Worm (Caenorhabditis elegans) whole organism, L4 larva: Measurements from ENCODE around the gene B0280.2.

Experiments
- D1046.2 ChIP-seq: fragments of 200-800 bp; sonication (Bioruptor generic); IDR thresholded peaks from 2 replicates; pipeline ENCODE4 v1.3.6; 2022; ENCODE audit warnings: missing genetic modification characterization, missing compliant biosample characterization
- F10B5.3 ChIP-seq: sonication (generic microtip); optimal IDR thresholded peaks from 2 replicates; lab custom pipeline; 2016; ENCODE audit warnings: mild to moderate bottlenecking, missing genetic modification characterization, missing compliant biosample characterization
- T26A8.4 ChIP-seq: fragments of 200-800 bp; sonication (Bioruptor generic); IDR thresholded peaks from 2 replicates; pipeline ENCODE4 v1.3.6; 2022; ENCODE audit warnings: missing genetic modification characterization, missing compliant biosample characterization
- Y105C5A.15 ChIP-seq: fragments of 200-800 bp; sonication (Bioruptor generic); IDR thresholded peaks from 2 replicates; pipeline ENCODE4 v1.3.6; 2022; ENCODE audit warnings: missing genetic modification characterization, missing compliant biosample characterization
- Y75B8A.6 ChIP-seq: fragments of 200-800 bp; sonication (Bioruptor generic); IDR thresholded peaks from 2 replicates; pipeline ENCODE4 v1.3.6; 2022; ENCODE audit warnings: missing genetic modification reagents, missing genetic modification characterization, missing compliant biosample characterization
- ZK546.5 ChIP-seq, 2 experiments: sonication (generic microtip); optimal IDR thresholded peaks; 2 replicates each; lab custom pipeline; 2017; ENCODE audit warnings: missing biosample characterization in 2 of 2, missing genetic modification characterization in 2 of 2
- ceh-32 ChIP-seq: sonication (generic microtip); optimal IDR thresholded peaks from 2 replicates; lab custom pipeline; 2016; ENCODE audit warnings: mild to moderate bottlenecking, missing genetic modification characterization, missing compliant biosample characterization; ENCODE audit not compliant: poor library complexity
- ceh-44 ChIP-seq: fragments of 200-800 bp; sonication (Bioruptor generic); IDR thresholded peaks from 2 replicates; pipeline ENCODE4 v1.3.6; 2022; ENCODE audit warnings: missing genetic modification reagents, missing genetic modification characterization, missing compliant biosample characterization
- ceh-62 ChIP-seq: sonication (generic microtip); optimal IDR thresholded peaks from 2 replicates; lab custom pipeline; 2017; ENCODE audit warnings: missing biosample characterization, missing genetic modification characterization
- ceh-82 ChIP-seq: sonication (generic microtip); optimal IDR thresholded peaks from 2 replicates; lab custom pipeline; 2017; ENCODE audit warnings: missing biosample characterization, missing genetic modification characterization
- daf-12 ChIP-seq: fragments of 150-350 bp; optimal IDR thresholded peaks from 2 replicates; lab custom pipeline; 2014; ENCODE audit warnings: missing biosample characterization, missing genetic modification reagents, missing genetic modification characterization
- daf-16 ChIP-seq, 3 experiments: sonication (generic microtip); optimal IDR thresholded peaks; 2 replicates each; lab custom pipeline; 2016 to 2017; ENCODE audit warnings: missing genetic modification characterization in 3 of 3, missing genetic modification reagents in 3 of 3, mild to moderate bottlenecking in 2 of 3, missing compliant biosample characterization in 2 of 3, missing biosample characterization in 1 of 3, moderate library complexity in 1 of 3
- daf-19 ChIP-seq: fragments of 200-800 bp; sonication (Bioruptor generic); conservative IDR thresholded peaks from 2 replicates; pipeline ENCODE4 v1.3.6; 2022; ENCODE audit warnings: missing genetic modification characterization, missing compliant biosample characterization
- daf-8 ChIP-seq: fragments of 200-800 bp; sonication (Bioruptor generic); IDR thresholded peaks from 2 replicates; pipeline ENCODE4 v1.3.6; 2022; ENCODE audit warnings: missing genetic modification characterization, missing compliant biosample characterization
- dmd-6 ChIP-seq: fragments of 200-800 bp; sonication (Bioruptor generic); IDR thresholded peaks from 2 replicates; pipeline ENCODE4 v1.3.6; 2022; ENCODE audit warnings: missing genetic modification reagents, missing genetic modification characterization, missing compliant biosample characterization
- dmd-9 ChIP-seq: fragments of 200-800 bp; sonication (Bioruptor generic); IDR thresholded peaks from 2 replicates; pipeline ENCODE4 v1.3.6; 2022; ENCODE audit warnings: missing genetic modification reagents, missing genetic modification characterization, missing compliant biosample characterization
- dpl-1 ChIP-seq: fragments of 150-350 bp; optimal IDR thresholded peaks from 2 replicates; lab custom pipeline; 2014; ENCODE audit warnings: missing biosample characterization, missing genetic modification reagents, missing genetic modification characterization
- duxl-1 ChIP-seq: sonication (generic microtip); optimal IDR thresholded peaks from 2 replicates; lab custom pipeline; 2016; ENCODE audit warnings: mild to moderate bottlenecking, missing genetic modification characterization, moderate library complexity, missing compliant biosample characterization; ENCODE audit not compliant: poor library complexity
- dve-1 ChIP-seq: sonication (generic microtip); optimal IDR thresholded peaks from 2 replicates; lab custom pipeline; 2017; ENCODE audit warnings: antibody characterized with exemption, mild to moderate bottlenecking, missing genetic modification characterization, missing compliant biosample characterization; ENCODE audit not compliant: insufficient read depth
- egl-27 ChIP-seq: sonication (generic microtip); optimal IDR thresholded peaks from 3 replicates; lab custom pipeline; 2017; ENCODE audit warnings: missing biosample characterization, missing genetic modification reagents, missing genetic modification characterization
- egl-43 ChIP-seq: fragments of 200-800 bp; sonication (Bioruptor generic); IDR thresholded peaks from 2 replicates; pipeline ENCODE4 v1.3.6; 2022; ENCODE audit warnings: missing genetic modification reagents, missing genetic modification characterization, missing compliant biosample characterization
- fkh-10 ChIP-seq: fragments of 150-350 bp; optimal IDR thresholded peaks from 2 replicates; lab custom pipeline; 2014; ENCODE audit warnings: missing biosample characterization, missing genetic modification reagents, missing genetic modification characterization
- fos-1 ChIP-seq: fragments of 150-350 bp; optimal IDR thresholded peaks from 2 replicates; lab custom pipeline; 2014; ENCODE audit warnings: missing biosample characterization, missing genetic modification characterization
- hif-1 ChIP-seq, 2 experiments: sonication (generic microtip); optimal IDR thresholded peaks; 2 replicates each; lab custom pipeline; 2016 to 2017; ENCODE audit warnings: missing compliant biosample characterization in 2 of 2, missing genetic modification characterization in 2 of 2, missing genetic modification reagents in 2 of 2, missing genotype in 2 of 2, mild to moderate bottlenecking in 1 of 2
- hlh-11 ChIP-seq: fragments of 200-800 bp; sonication (Bioruptor generic); optimal IDR thresholded peaks from 2 replicates; lab custom pipeline; 2018; ENCODE audit warnings: mild to moderate bottlenecking, missing genetic modification characterization, missing compliant biosample characterization
- jun-1 ChIP-seq: fragments of 150-350 bp; optimal IDR thresholded peaks from 2 replicates; lab custom pipeline; 2014; ENCODE audit warnings: missing biosample characterization, missing genetic modification reagents, missing genetic modification characterization
- lin-1 ChIP-seq: fragments of 200-800 bp; sonication (Bioruptor generic); IDR thresholded peaks from 2 replicates; pipeline ENCODE4 v1.3.6; 2022; ENCODE audit warnings: missing genetic modification reagents, missing genetic modification characterization, missing compliant biosample characterization
- lin-15B ChIP-seq: fragments of 150-350 bp; sonication (generic microtip); optimal IDR thresholded peaks from 3 replicates; lab custom pipeline; 2014; ENCODE audit warnings: missing biosample characterization, missing genetic modification characterization
- lin-38 ChIP-seq: fragments of 200-800 bp; sonication (Bioruptor generic); IDR thresholded peaks from 2 replicates; pipeline ENCODE4 v1.3.6; 2022; ENCODE audit warnings: missing genetic modification reagents, missing genetic modification characterization, missing compliant biosample characterization
- madf-5 ChIP-seq, 2 experiments: fragments of 200-800 bp; sonication (Bioruptor generic); IDR thresholded peaks; 2 replicates each; pipeline ENCODE4 v1.3.6; 2022; ENCODE audit warnings: missing compliant biosample characterization in 2 of 2, missing genetic modification characterization in 2 of 2
- mdl-1 ChIP-seq, 2 experiments: fragments of 150-350 bp in 1 of 2; sonication (generic microtip) in 1 of 2; optimal IDR thresholded peaks; 2 replicates each; lab custom pipeline; 2014 to 2017; ENCODE audit warnings: missing biosample characterization in 2 of 2, missing genetic modification characterization in 2 of 2
- mes-2 ChIP-seq: sonication (generic microtip); optimal IDR thresholded peaks from 2 replicates; lab custom pipeline; 2016; ENCODE audit warnings: missing genotype, mild to moderate bottlenecking, missing genetic modification characterization, missing compliant biosample characterization; ENCODE audit not compliant: poor library complexity, severe bottlenecking
- nhr-11 ChIP-seq: fragments of 150-350 bp; optimal IDR thresholded peaks from 2 replicates; lab custom pipeline; 2014; ENCODE audit warnings: missing biosample characterization, missing genetic modification characterization
- nhr-25 ChIP-seq: sonication (generic microtip); optimal IDR thresholded peaks from 2 replicates; lab custom pipeline; 2017; ENCODE audit warnings: missing genetic modification characterization, mild to moderate bottlenecking, missing compliant biosample characterization, antibody characterized with exemption, moderate library complexity, borderline replicate concordance; ENCODE audit not compliant: insufficient read depth
- nhr-42 ChIP-seq: fragments of 200-800 bp; sonication (Bioruptor generic); IDR thresholded peaks from 2 replicates; pipeline ENCODE4 v1.3.6; 2022; ENCODE audit warnings: missing genetic modification characterization, missing compliant biosample characterization
- nhr-48 ChIP-seq: sonication (generic microtip); optimal IDR thresholded peaks from 2 replicates; lab custom pipeline; 2016; ENCODE audit warnings: mild to moderate bottlenecking, missing genetic modification characterization, missing compliant biosample characterization
- nhr-76 ChIP-seq: fragments of 150-350 bp; optimal IDR thresholded peaks from 2 replicates; lab custom pipeline; 2014; ENCODE audit warnings: missing biosample characterization, missing genetic modification characterization
- saeg-2 ChIP-seq: fragments of 200-800 bp; sonication (Bioruptor generic); IDR thresholded peaks from 2 replicates; pipeline ENCODE4 v1.3.6; 2022; ENCODE audit warnings: missing genetic modification reagents, missing genetic modification characterization, missing compliant biosample characterization
- sdz-12 ChIP-seq: fragments of 200-800 bp; sonication (Bioruptor generic); optimal IDR thresholded peaks from 2 replicates; lab custom pipeline; 2018; ENCODE audit warnings: mild to moderate bottlenecking, missing genetic modification characterization, missing compliant biosample characterization
- tra-1 ChIP-seq: fragments of 200-800 bp; sonication (Bioruptor generic); IDR thresholded peaks from 2 replicates; pipeline ENCODE4 v1.3.6; 2022; ENCODE audit warnings: missing genetic modification reagents, missing genetic modification characterization, missing compliant biosample characterization
- unc-39 ChIP-seq: sonication (generic microtip); optimal IDR thresholded peaks from 2 replicates; lab custom pipeline; 2017; ENCODE audit warnings: missing biosample characterization, missing genetic modification characterization
- unc-62 ChIP-seq, 3 experiments: fragments of 150-350 bp in 1 of 3; sonication (generic microtip); optimal IDR thresholded peaks in 2 of 3; peaks in 1 of 3; 1 replicate in 1 of 3; 2 replicates in 2 of 3; lab custom pipeline; 2014 to 2017; ENCODE audit warnings: missing biosample characterization in 3 of 3, missing genetic modification characterization in 3 of 3, missing genetic modification reagents in 3 of 3, missing genotype in 1 of 3
- zfp-3 ChIP-seq: fragments of 200-800 bp; sonication (Bioruptor generic); conservative IDR thresholded peaks from 2 replicates; pipeline ENCODE4 v1.3.6; 2022; ENCODE audit warnings: missing genetic modification reagents, missing genetic modification characterization, missing compliant biosample characterization
- ztf-11 ChIP-seq: fragments of 150-350 bp; optimal IDR thresholded peaks from 2 replicates; lab custom pipeline; 2014; ENCODE audit warnings: missing biosample characterization, missing genetic modification characterization

Gene B0280.2

DNA sequence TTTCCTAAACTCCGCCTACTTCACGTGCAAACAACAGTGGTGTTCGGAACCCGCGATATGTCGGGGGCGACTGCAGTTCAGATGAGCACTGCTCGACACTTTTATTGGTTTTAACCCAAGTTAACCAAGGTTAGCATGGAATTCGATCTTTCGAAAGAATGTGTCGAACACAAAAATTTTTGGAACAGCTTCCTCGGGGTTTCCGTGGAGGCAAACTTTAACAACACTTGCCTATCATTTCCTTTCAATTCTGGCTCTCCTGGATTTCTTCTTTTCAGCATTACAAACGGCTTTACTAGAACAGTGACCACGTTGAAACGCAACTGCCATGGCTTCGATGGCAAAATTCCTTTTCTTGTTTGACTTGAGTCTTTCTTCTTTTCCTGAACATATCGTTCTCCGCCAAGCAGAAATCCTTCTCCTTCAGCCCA lies 16.8 kb downstream of the B0280.2 start (continued):
- peak; percentile 87 for TF ChIP-seq mes-2
- no peak for TF ChIP-seq saeg-2 (GFP tag; lab: Robert Waterston, UW)
- no peak for TF ChIP-seq daf-8 (GFP tag; lab: Robert Waterston, UW)
- peak in 1 of 2 experiments; percentile 59 for TF ChIP-seq unc-62 (GFP tag; optimal IDR thresholded peaks at IDR 0.05 in 1 of 2; lab: Kevin White, UChicago)
- no peak for TF ChIP-seq unc-62 (tag; optimal IDR thresholded peaks at IDR 0.05; lab: Kevin White, UChicago)
- no peak for TF ChIP-seq dmd-9 (GFP tag; lab: Robert Waterston, UW)
- TF ChIP-seq hlh-11 (tag; lab: Kevin White, UChicago): peak; percentile 73
- TF ChIP-seq lin-1 (GFP tag; lab: Robert Waterston, UW): peak; percentile 72; the same call in 1 of the 2 replicates
- TF ChIP-seq T26A8.4 (GFP tag; lab: Robert Waterston, UW): peak; percentile 91
- no peak for TF ChIP-seq fos-1
- TF ChIP-seq sdz-12 (GFP tag; lab: Kevin White, UChicago): no peak
- peak; percentile 68; the same call in 1 of the 2 replicates for TF ChIP-seq nhr-42 (GFP tag; lab: Robert Waterston, UW)
- TF ChIP-seq lin-15B (tag; lab: Kevin White, UChicago): peak; percentile 28
- TF ChIP-seq hif-1 (tag; optimal IDR thresholded peaks at IDR 0.05; lab: Kevin White, UChicago): peak in 1 of 2 experiments; percentile 15
- peak; percentile 97 for TF ChIP-seq dve-1
- TF ChIP-seq D1046.2 (GFP tag; lab: Robert Waterston, UW): 0 out of 2 replicates have a peak, but pooled peaks have one; percentile 58
- peak; percentile 68 for TF ChIP-seq lin-38 (GFP tag; lab: Robert Waterston, UW)
- TF ChIP-seq ceh-82: no peak
- no peak for TF ChIP-seq fkh-10 (GFP tag; lab: Kevin White, UChicago)
- TF ChIP-seq mdl-1 (tag; optimal IDR thresholded peaks at IDR 0.05; lab: Kevin White, UChicago): peak; percentile 74 to 78
- peak; percentile 22 for TF ChIP-seq egl-27 (tag; lab: Kevin White, UChicago)
- peak; percentile 82 for TF ChIP-seq duxl-1
- peak; percentile 69; the same call in 1 of the 2 replicates for TF ChIP-seq Y75B8A.6 (GFP tag; lab: Robert Waterston, UW)
- TF ChIP-seq daf-16 (GFP tag; optimal IDR thresholded peaks at IDR 0.05; lab: Kevin White, UChicago): peak; percentile 50 to 53
- TF ChIP-seq daf-16 (tag; optimal IDR thresholded peaks at IDR 0.05; lab: Kevin White, UChicago): peak; percentile 78
- no peak; the same call in 1 of the 2 replicates for TF ChIP-seq daf-19 (GFP tag; lab: Robert Waterston, UW)
- peak; percentile 33 for TF ChIP-seq dpl-1 (GFP tag; lab: Kevin White, UChicago)
- peak; percentile 70 for TF ChIP-seq dmd-6 (GFP tag; lab: Robert Waterston, UW)
- TF ChIP-seq Y105C5A.15 (GFP tag; lab: Robert Waterston, UW): 0 out of 2 replicates have a peak, but pooled peaks have one; percentile 59
- peak; percentile 22 for TF ChIP-seq F10B5.3 (tag; lab: Kevin White, UChicago)
- TF ChIP-seq nhr-48 (tag; lab: Kevin White, UChicago): peak; percentile 50
- no peak for TF ChIP-seq nhr-25 (tag; lab: Kevin White, UChicago)
- no peak for TF ChIP-seq ceh-44
- no peak for TF ChIP-seq ztf-11 (tag; lab: Kevin White, UChicago)
- TF ChIP-seq unc-39 (tag; lab: Kevin White, UChicago): no peak
- TF ChIP-seq jun-1 (tag; lab: Kevin White, UChicago): no peak
- no peak for TF ChIP-seq daf-12 (tag; lab: Kevin White, UChicago)
- peak; percentile 59; the same call in 1 of the 2 replicates for TF ChIP-seq zfp-3 (GFP tag; lab: Robert Waterston, UW)
- TF ChIP-seq ceh-32 (tag; lab: Kevin White, UChicago): no peak
- TF ChIP-seq egl-43 (GFP tag; lab: Robert Waterston, UW): peak; percentile 54
- no peak for TF ChIP-seq ceh-62 (tag; lab: Kevin White, UChicago)
- TF ChIP-seq nhr-76 (tag; lab: Kevin White, UChicago): no peak
- peak in 1 of 2 experiments; percentile 25 for TF ChIP-seq ZK546.5 (tag; optimal IDR thresholded peaks at IDR 0.05; lab: Kevin White, UChicago)
- no peak for TF ChIP-seq madf-5 (GFP tag; IDR thresholded peaks at IDR 0.05; lab: Robert Waterston, UW)
- no peak for TF ChIP-seq nhr-11 (tag; lab: Kevin White, UChicago)
- TF ChIP-seq tra-1 (GFP tag; lab: Robert Waterston, UW): no peak
